Worm (Caenorhabditis elegans): ENCODE measurements around the gene C49F8.1.
A peak's percentile ranks its signal among the peaks of the same experiment; 100 is the strongest.

The C49F8.1 gene

ce11 chrX:13350804-13351747 lies 13.7 kb downstream of the C49F8.1 start, which contains the start of gene mxl-3 (continued):
- TF ChIP-seq F44E2.7 (GFP tag; IDR thresholded peaks at IDR 0.05) (no peak), lim-7 (GFP tag; IDR thresholded peaks at IDR 0.05) (no peak), pha-4 (GFP tag; IDR thresholded peaks at IDR 0.05) (no peak), pha-4 (tag; optimal IDR thresholded peaks at IDR 0.05) (no peak), madf-9 (GFP tag; conservative IDR thresholded peaks at IDR 0.05) (0 out of 2 replicates have a peak, but pooled peaks have one; percentile 19), snpc-4 (tag; optimal IDR thresholded peaks at IDR 0.05) (no peak), saeg-2 (GFP tag; IDR thresholded peaks at IDR 0.05) (no peak), attf-4 (tag; optimal IDR thresholded peaks at IDR 0.05) (no peak), mep-1 (tag; optimal IDR thresholded peaks at IDR 0.05) (peak; percentile 73), unc-62 (GFP tag; optimal IDR thresholded peaks at IDR 0.05 in 1 of 2) (no peak), unc-62 (tag; optimal IDR thresholded peaks at IDR 0.05) (no peak), ztf-7 (tag; optimal IDR thresholded peaks at IDR 0.05) (no peak), lin-13 (GFP tag; optimal IDR thresholded peaks at IDR 0.05) (no peak), dmd-9 (GFP tag; IDR thresholded peaks at IDR 0.05) (no peak), Y48G9A.11 (GFP tag; IDR thresholded peaks at IDR 0.05) (no peak), set-16 (GFP tag; IDR thresholded peaks at IDR 0.05) (peak; percentile 66), ceh-20 (GFP tag; IDR thresholded peaks at IDR 0.05) (0 out of 2 replicates have a peak, but pooled peaks have one; percentile 29), lsy-2 (tag; optimal IDR thresholded peaks at IDR 0.05) (peak in 1 of 2 experiments; percentile 65), mdt-29 (GFP tag; IDR thresholded peaks at IDR 0.05) (peak; percentile 66), spr-1 (tag; optimal IDR thresholded peaks at IDR 0.05) (no peak), egl-27 (tag; optimal IDR thresholded peaks at IDR 0.05) (no peak), sdz-12 (GFP tag; optimal IDR thresholded peaks at IDR 0.05) (no peak), T26A8.4 (GFP tag; IDR thresholded peaks at IDR 0.05) (no peak; the same call in 1 of the 2 replicates), nhr-28 (tag; optimal IDR thresholded peaks at IDR 0.05) (peak; percentile 70), egl-43 (GFP tag; IDR thresholded peaks at IDR 0.05) (no peak), nhr-102 (tag; optimal IDR thresholded peaks at IDR 0.05) (no peak), nhr-6 (tag; optimal IDR thresholded peaks at IDR 0.05) (peak; percentile 36), ces-1 (GFP tag; optimal IDR thresholded peaks at IDR 0.05) (no peak), Y75B8A.6 (GFP tag; IDR thresholded peaks at IDR 0.05) (no peak), skn-1 (tag; optimal IDR thresholded peaks at IDR 0.05) (no peak), duxl-1 (tag; optimal IDR thresholded peaks at IDR 0.05; ENCODE audit: poor library complexity) (peak; percentile 33), unc-39 (tag; optimal IDR thresholded peaks at IDR 0.05) (no peak), aha-1 (tag) (peak; percentile 91), R02D3.7 (tag; optimal IDR thresholded peaks at IDR 0.05) (no peak), fos-1 (tag; optimal IDR thresholded peaks at IDR 0.05) (no peak), daf-19 (GFP tag; conservative IDR thresholded peaks at IDR 0.05) (no peak), ZK546.5 (tag; optimal IDR thresholded peaks at IDR 0.05) (no peak), cey-2 (tag; optimal IDR thresholded peaks at IDR 0.05; ENCODE audit: borderline replicate concordance, insufficient read depth) (no peak), nhr-25 (tag; optimal IDR thresholded peaks at IDR 0.05; ENCODE audit: borderline replicate concordance, insufficient read depth) (no peak), F49E8.2 (tag; optimal IDR thresholded peaks at IDR 0.05; ENCODE audit: borderline replicate concordance) (no peak), T20F7.1 (GFP tag; optimal IDR thresholded peaks at IDR 0.05) (no peak), ceh-82 (tag; optimal IDR thresholded peaks at IDR 0.05) (no peak), tra-1 (GFP tag; IDR thresholded peaks at IDR 0.05) (peak; percentile 40; the same call in 1 of the 2 replicates), dmd-6 (GFP tag; IDR thresholded peaks at IDR 0.05) (peak; percentile 91), ceh-28 (tag; optimal IDR thresholded peaks at IDR 0.05) (no peak), unc-130 (GFP tag; optimal IDR thresholded peaks at IDR 0.05) (no peak), hif-1 (tag; optimal IDR thresholded peaks at IDR 0.05) (peak in 1 of 2 experiments; percentile 66), php-3 (GFP tag; IDR thresholded peaks at IDR 0.05) (peak; percentile 78), ama-1 (optimal IDR thresholded peaks at IDR 0.05) (peak; percentile 86), nhr-77 (tag; optimal IDR thresholded peaks at IDR 0.05) (peak; percentile 42)

Measured in whole organism, L4 larva.